Fruit fly (Drosophila melanogaster) whole organism, adult: Measurements from ENCODE around the gene mRRF2.
A peak's percentile ranks its signal among the peaks of the same experiment; 100 is the strongest.

Source experiments
- CG11617 ChIP-seq: fragments of 200-800 bp; sonication (Bioruptor generic); optimal IDR thresholded peaks from 2 replicates; lab custom pipeline; 2017; ENCODE audit warnings: mild to moderate bottlenecking, missing biosample characterization, missing genetic modification reagents, missing genetic modification characterization
- CG12768 ChIP-seq: fragments of 200-800 bp; sonication (Bioruptor generic); optimal IDR thresholded peaks from 2 replicates; lab custom pipeline; 2017; ENCODE audit warnings: missing biosample characterization, missing genetic modification characterization, mild to moderate bottlenecking, moderate library complexity, missing genetic modification reagents
- CG7045 ChIP-seq: fragments of 200-800 bp; sonication (Bioruptor generic); optimal IDR thresholded peaks from 2 replicates; lab custom pipeline; 2017; ENCODE audit warnings: missing biosample characterization, mild to moderate bottlenecking, missing genetic modification characterization
- CG7101 ChIP-seq: fragments of 200-800 bp; sonication (Bioruptor generic); optimal IDR thresholded peaks from 2 replicates; lab custom pipeline; 2018; ENCODE audit warnings: missing biosample characterization, mild to moderate bottlenecking, missing genetic modification characterization, moderate library complexity
- Crg-1 ChIP-seq: fragments of 200-800 bp; sonication (Bioruptor generic); optimal IDR thresholded peaks from 2 replicates; lab custom pipeline; 2016; ENCODE audit warnings: missing biosample characterization, missing genetic modification characterization
- kay ChIP-seq: fragments of 200-800 bp; sonication (Bioruptor generic); peaks from one replicate; lab custom pipeline; 2016; ENCODE audit warnings: missing biosample characterization, missing genetic modification characterization, borderline replicate concordance
- tj ChIP-seq: fragments of 200-800 bp; sonication (Bioruptor generic); optimal IDR thresholded peaks from 3 replicates; lab custom pipeline; 2017; ENCODE audit warnings: missing biosample characterization, mild to moderate bottlenecking, missing genetic modification characterization, moderate library complexity

DNA sequence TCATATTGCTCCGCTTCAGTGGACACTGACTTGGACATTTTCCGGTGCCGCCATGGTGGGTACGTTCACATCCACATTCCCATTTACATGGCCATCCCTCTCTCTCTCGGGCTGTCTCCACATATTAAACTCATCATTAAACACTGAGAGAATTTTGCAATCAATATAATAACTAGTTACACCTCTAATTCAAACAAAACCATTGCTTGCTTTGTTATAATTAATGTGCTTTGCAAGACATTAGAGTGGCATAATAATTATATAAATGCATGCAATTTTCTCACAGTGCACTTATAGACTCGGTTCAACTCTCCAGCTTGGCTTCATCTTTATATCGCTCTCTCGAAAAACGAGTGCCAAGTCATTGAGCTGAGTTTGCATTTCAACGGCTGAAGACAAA is 11.3 kb downstream of the mRRF2 start:
- TF ChIP-seq tj (GFP tag; lab: Kevin White, UChicago) (peak; percentile 82), CG7045 (GFP tag; lab: Kevin White, UChicago) (no peak), CG12768 (GFP tag; lab: Kevin White, UChicago) (no peak), Crg-1 (no peak), CG11617 (no peak), kay (GFP tag; lab: Kevin White, UChicago) (no peak), CG7101 (tag; lab: Kevin White, UChicago) (peak; percentile 32)
